Worm (Caenorhabditis elegans): ENCODE results near the gene vti-1.

The vti-1 gene

DNA sequence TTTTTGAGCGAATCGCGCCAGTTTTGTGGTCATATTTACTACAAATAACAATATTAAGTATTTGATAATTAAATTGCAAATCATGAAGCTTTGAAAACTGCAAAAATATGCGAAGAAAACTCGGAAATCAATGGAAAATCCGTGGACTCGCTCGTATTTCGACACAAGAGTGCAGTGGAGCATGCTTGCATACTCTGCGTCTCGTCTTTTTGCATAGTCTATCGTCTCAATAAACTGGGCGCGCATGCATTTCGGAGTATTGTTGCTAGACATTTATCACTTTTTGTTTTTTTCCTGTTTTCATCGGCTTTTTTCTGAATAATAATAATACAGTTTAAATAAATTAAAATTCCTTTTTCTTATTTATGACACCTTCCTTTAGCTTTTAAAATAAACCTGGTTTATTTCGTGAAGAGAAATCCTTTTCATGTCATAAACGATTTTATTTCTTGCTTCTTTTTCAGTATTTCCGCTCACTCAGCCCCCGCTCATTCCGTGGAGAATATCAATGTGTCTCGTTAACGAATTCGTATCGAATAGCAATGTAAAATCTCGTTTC lies 1.3 kb upstream of the vti-1 start, which contains the start of the genes mrps-7 and Y57G11C.3 (continued):
- TF ChIP-seq nhr-27 (tag; optimal IDR thresholded peaks at IDR 0.05) = no peak
- TF ChIP-seq lin-35 (GFP tag; optimal IDR thresholded peaks at IDR 0.05) = peak in 2 of 3 experiments; percentile 12 to 83
- peak; percentile 74 for TF ChIP-seq ceh-27 (GFP tag; optimal IDR thresholded peaks at IDR 0.05)
- TF ChIP-seq unc-130 (GFP tag; optimal IDR thresholded peaks at IDR 0.05) = no peak
- TF ChIP-seq snpc-4 (GFP tag; optimal IDR thresholded peaks at IDR 0.05) = peak; percentile 83
- peak; percentile 73 to 93 (median 86) for TF ChIP-seq snpc-4 (tag; optimal IDR thresholded peaks at IDR 0.05)
- TF ChIP-seq ztf-3 (GFP tag; optimal IDR thresholded peaks at IDR 0.05) = no peak
- TF ChIP-seq B0019.2 (GFP tag; conservative IDR thresholded peaks at IDR 0.05) = no peak
- peak; percentile 83 for TF ChIP-seq rcor-1 (GFP tag; IDR thresholded peaks at IDR 0.05)
- TF ChIP-seq snpc-1.1 (tag; optimal IDR thresholded peaks at IDR 0.05; ENCODE audit: insufficient read depth) = peak; percentile 60
- no peak for TF ChIP-seq tbx-9 (tag; optimal IDR thresholded peaks at IDR 0.05; ENCODE audit: borderline replicate concordance)
- TF ChIP-seq ztf-28 (GFP tag; IDR thresholded peaks at IDR 0.05) = no peak
- TF ChIP-seq zim-3 (tag; optimal IDR thresholded peaks at IDR 0.05) = no peak
- TF ChIP-seq K11D2.4 (GFP tag; IDR thresholded peaks at IDR 0.05) = peak; percentile 70
- TF ChIP-seq madf-10 (tag; optimal IDR thresholded peaks at IDR 0.05) = no peak
- peak; percentile 58; the same call in 1 of the 2 replicates for TF ChIP-seq ekl-4 (GFP tag; IDR thresholded peaks at IDR 0.05)
- peak; percentile 72 for TF ChIP-seq tbp1 (GFP tag; optimal IDR thresholded peaks at IDR 0.05)
- TF ChIP-seq B0261.1 (tag; optimal IDR thresholded peaks at IDR 0.05) = no peak
- no peak for TF ChIP-seq lin-26 (GFP tag; IDR thresholded peaks at IDR 0.05)
- no peak for TF ChIP-seq ztf-25 (GFP tag; IDR thresholded peaks at IDR 0.05)
- TF ChIP-seq mxl-1 (tag; optimal IDR thresholded peaks at IDR 0.05) = no peak
- TF ChIP-seq B0336.3 (GFP tag; IDR thresholded peaks at IDR 0.05) = peak; percentile 68
- TF ChIP-seq lag-1 (GFP tag; IDR thresholded peaks at IDR 0.05) = no peak
- TF ChIP-seq die-1 (tag; optimal IDR thresholded peaks at IDR 0.05) = no peak
- no peak for TF ChIP-seq aptf-3 (GFP tag; IDR thresholded peaks at IDR 0.05)
- TF ChIP-seq F57C9.4 (tag; optimal IDR thresholded peaks at IDR 0.05) = no peak
- TF ChIP-seq ZK185.1 (tag; optimal IDR thresholded peaks at IDR 0.05; ENCODE audit: poor library complexity, severe bottlenecking) = peak; percentile 78
- TF ChIP-seq ceh-58 (GFP tag; IDR thresholded peaks at IDR 0.05) = no peak
- no peak for TF ChIP-seq somi-1 (GFP tag; optimal IDR thresholded peaks at IDR 0.05)
- peak; percentile 58 for TF ChIP-seq ztf-18 (tag; optimal IDR thresholded peaks at IDR 0.05)
- TF ChIP-seq F33H1.4 (GFP tag; IDR thresholded peaks at IDR 0.05) = peak; percentile 56; the same call in 1 of the 2 replicates
- no peak for TF ChIP-seq him-1 (tag; optimal IDR thresholded peaks at IDR 0.05)
- TF ChIP-seq hmg-20 (GFP tag; IDR thresholded peaks at IDR 0.05) = 0 out of 2 replicates have a peak, but pooled peaks have one; percentile 50
- no peak for TF ChIP-seq ceh-79 (tag; optimal IDR thresholded peaks at IDR 0.05)
- TF ChIP-seq ceh-100 (GFP tag; IDR thresholded peaks at IDR 0.05) = no peak; the same call in 1 of the 2 replicates
- peak; percentile 64; the same call in 1 of the 2 replicates for TF ChIP-seq D2030.7 (GFP tag; IDR thresholded peaks at IDR 0.05)
- TF ChIP-seq pha-4 (tag; optimal IDR thresholded peaks at IDR 0.05) = peak; percentile 80
- peak; percentile 99 for TF ChIP-seq mcd-1 (GFP tag; IDR thresholded peaks at IDR 0.05)
- TF ChIP-seq snpc-3.4 (tag; optimal IDR thresholded peaks at IDR 0.05) = peak; percentile 36
- no peak for TF ChIP-seq lsy-27 (tag; optimal IDR thresholded peaks at IDR 0.05; ENCODE audit: borderline replicate concordance, insufficient read depth)
- peak; percentile 42; the same call in 1 of the 2 replicates for TF ChIP-seq nfyb-1 (GFP tag; IDR thresholded peaks at IDR 0.05)
- no peak for TF ChIP-seq ceh-91 (GFP tag; IDR thresholded peaks at IDR 0.05)
- no peak for TF ChIP-seq ztf-6 (GFP tag; IDR thresholded peaks at IDR 0.05)
- no peak for TF ChIP-seq nhr-120 (GFP tag; IDR thresholded peaks at IDR 0.05)
- TF ChIP-seq ztf-22 (GFP tag; optimal IDR thresholded peaks at IDR 0.05) = no peak
- peak; percentile 30 for TF ChIP-seq athp-1 (tag; optimal IDR thresholded peaks at IDR 0.05)
- peak in 1 of 2 experiments; percentile 47 for TF ChIP-seq let-607 (tag; optimal IDR thresholded peaks at IDR 0.05)
- no peak for TF ChIP-seq cebp-2 (GFP tag; IDR thresholded peaks at IDR 0.05)

All from whole organism, young adult.